Worm (Caenorhabditis elegans): Measurements from ENCODE around the gene EEED8.12.

DNA sequence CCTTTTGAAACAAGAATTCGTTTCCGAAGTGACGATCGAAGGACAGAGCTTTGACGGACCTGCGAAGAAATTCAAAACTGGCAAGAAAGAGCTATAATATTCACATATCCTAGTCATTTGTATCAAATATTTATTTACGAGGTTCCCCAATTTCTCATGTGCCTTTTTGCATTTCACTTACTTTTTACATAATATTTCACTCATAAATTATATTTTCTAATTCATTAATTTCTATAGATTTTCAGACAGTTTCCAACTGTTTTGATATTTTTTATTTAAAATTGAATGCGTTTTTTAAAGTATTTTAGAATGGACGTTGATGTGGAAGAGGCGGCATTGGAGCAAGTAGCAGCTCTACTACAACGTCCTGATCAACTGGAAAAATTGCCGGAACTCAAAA lies 49.6 kb downstream of the EEED8.12 start, which contains the start of gene sec-6:
- TF ChIP-seq repo-1 (tag; optimal IDR thresholded peaks at IDR 0.05), result no peak
- TF ChIP-seq Y53F4B.3 (GFP tag; IDR thresholded peaks at IDR 0.05), result no peak
- TF ChIP-seq F55B11.4 (tag; optimal IDR thresholded peaks at IDR 0.05; ENCODE audit: borderline replicate concordance, insufficient read depth), result no peak
- TF ChIP-seq ztf-22 (GFP tag; optimal IDR thresholded peaks at IDR 0.05), result no peak
- no peak for TF ChIP-seq pha-4 (tag; optimal IDR thresholded peaks at IDR 0.05)
- no peak for TF ChIP-seq K12H6.12 (tag; optimal IDR thresholded peaks at IDR 0.05)
- no peak for TF ChIP-seq snpc-4 (GFP tag; optimal IDR thresholded peaks at IDR 0.05)
- TF ChIP-seq snpc-4 (tag; optimal IDR thresholded peaks at IDR 0.05), result no peak
- TF ChIP-seq bed-1 (GFP tag; IDR thresholded peaks at IDR 0.05), result no peak
- TF ChIP-seq hrde-1 (tag; optimal IDR thresholded peaks at IDR 0.05; ENCODE audit: borderline replicate concordance), result no peak
- TF ChIP-seq unc-62 (GFP tag; optimal IDR thresholded peaks at IDR 0.05), result no peak
